Worm (Caenorhabditis elegans): ENCODE results near the gene ZK1320.3.

DNA sequence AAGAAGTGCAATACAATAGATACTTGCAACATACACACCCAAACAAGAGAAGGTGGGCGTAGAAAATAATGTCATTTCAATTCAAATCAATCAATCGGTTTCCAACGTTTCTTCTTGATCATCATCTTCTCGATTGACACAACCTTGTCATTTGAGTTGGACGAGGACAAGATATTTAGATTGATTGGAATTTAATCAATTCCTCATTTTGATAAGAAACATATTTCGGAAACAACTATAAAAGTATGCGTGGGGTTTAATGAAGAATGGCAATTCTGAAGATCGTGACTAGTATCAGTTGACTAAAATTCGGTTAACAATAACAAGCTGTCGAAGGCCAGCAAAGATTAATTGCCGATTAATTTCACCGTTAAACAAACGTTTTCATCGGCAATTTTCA lies 39.6 kb downstream of the ZK1320.3 start:
- TF ChIP-seq unc-55 (GFP tag; optimal IDR thresholded peaks at IDR 0.05): no peak
- TF ChIP-seq ama-1 (optimal IDR thresholded peaks at IDR 0.05): no peak
- TF ChIP-seq nhr-12 (tag; optimal IDR thresholded peaks at IDR 0.05): no peak
- TF ChIP-seq ZK546.5 (tag; optimal IDR thresholded peaks at IDR 0.05): no peak
- no peak for TF ChIP-seq lin-13 (GFP tag; optimal IDR thresholded peaks at IDR 0.05)
- no peak for TF ChIP-seq mbf-1 (tag; optimal IDR thresholded peaks at IDR 0.05)
- TF ChIP-seq ztf-11 (tag; optimal IDR thresholded peaks at IDR 0.05): no peak
- TF ChIP-seq nhr-23 (tag; optimal IDR thresholded peaks at IDR 0.05): no peak

All from whole organism, L2 larva.